Worm (Caenorhabditis elegans) whole organism, L1 larva: ENCODE data around the gene C56E6.4.

Source experiments
- C16A3.4 ChIP-seq: fragments of 150-350 bp; optimal IDR thresholded peaks from 2 replicates; lab custom pipeline; 2014; ENCODE audit warnings: missing biosample characterization, missing genetic modification characterization
- F16B12.6 ChIP-seq: fragments of 150-350 bp; optimal IDR thresholded peaks from 2 replicates; lab custom pipeline; 2014; ENCODE audit warnings: missing biosample characterization, missing genetic modification characterization
- Y116A8C.19 ChIP-seq: sonication (generic microtip); optimal IDR thresholded peaks from 2 replicates; lab custom pipeline; 2016; ENCODE audit warnings: missing compliant biosample characterization, missing genetic modification characterization, borderline replicate concordance
- aha-1 ChIP-seq: fragments of 150-350 bp; optimal IDR thresholded peaks from 2 replicates; lab custom pipeline; 2014; ENCODE audit warnings: missing biosample characterization, missing genetic modification characterization
- alr-1 ChIP-seq: fragments of 200-800 bp; sonication (Bioruptor generic); optimal IDR thresholded peaks from 2 replicates; lab custom pipeline; 2018; ENCODE audit warnings: borderline replicate concordance, mild to moderate bottlenecking, missing genetic modification characterization, missing compliant biosample characterization
- aly-2 ChIP-seq: fragments of 150-350 bp; optimal IDR thresholded peaks from 2 replicates; lab custom pipeline; 2014; ENCODE audit warnings: missing biosample characterization, missing genetic modification characterization
- ama-1 ChIP-seq: fragments of 150-350 bp; optimal IDR thresholded peaks from 2 replicates; lab custom pipeline; 2014
- ceh-63 ChIP-seq: fragments of 200-800 bp; sonication (Bioruptor generic); optimal IDR thresholded peaks from 2 replicates; lab custom pipeline; 2018; ENCODE audit warnings: mild to moderate bottlenecking, missing genetic modification characterization, missing compliant biosample characterization
- ceh-8 ChIP-seq: fragments of 200-800 bp; sonication (Bioruptor generic); optimal IDR thresholded peaks from 2 replicates; lab custom pipeline; 2018; ENCODE audit warnings: mild to moderate bottlenecking, missing genetic modification characterization, moderate library complexity, missing compliant biosample characterization
- ceh-82 ChIP-seq, 3 experiments: fragments of 150-350 bp in 1 of 3; sonication (generic microtip) in 2 of 3; optimal IDR thresholded peaks; 2 replicates each; lab custom pipeline; 2014 to 2017; ENCODE audit warnings: missing biosample characterization in 3 of 3, missing genetic modification characterization in 3 of 3
- ceh-88 ChIP-seq: fragments of 200-800 bp; sonication (Bioruptor generic); IDR thresholded peaks from 2 replicates; pipeline ENCODE4 v1.3.6; 2022; ENCODE audit warnings: missing genetic modification characterization, missing compliant biosample characterization
- ceh-90 ChIP-seq: sonication (generic microtip); optimal IDR thresholded peaks from 2 replicates; lab custom pipeline; 2016; ENCODE audit warnings: missing genetic modification characterization, missing compliant biosample characterization
- dpl-1 ChIP-seq, 3 experiments: fragments of 150-350 bp in 2 of 3; sonication (generic microtip) in 1 of 3; optimal IDR thresholded peaks; 2 replicates each; lab custom pipeline; 2014 to 2017; ENCODE audit warnings: missing biosample characterization in 3 of 3, missing genetic modification characterization in 3 of 3, missing genetic modification reagents in 3 of 3
- efl-1 ChIP-seq, 4 experiments: fragments of 150-350 bp; optimal IDR thresholded peaks in 3 of 4; peaks in 1 of 4; 1 replicate in 1 of 4; 2 replicates in 3 of 4; lab custom pipeline; 2014; ENCODE audit warnings: missing biosample characterization in 2 of 4, missing genetic modification characterization in 2 of 4, missing genetic modification reagents in 2 of 4
- fkh-10 ChIP-seq: sonication (generic microtip); optimal IDR thresholded peaks from 2 replicates; lab custom pipeline; 2017; ENCODE audit warnings: missing biosample characterization, missing genetic modification reagents, missing genetic modification characterization
- fkh-4 ChIP-seq: sonication (generic microtip); optimal IDR thresholded peaks from 2 replicates; lab custom pipeline; 2016; ENCODE audit warnings: missing compliant biosample characterization, missing genetic modification characterization, borderline replicate concordance
- fos-1 ChIP-seq: fragments of 150-350 bp; optimal IDR thresholded peaks from 2 replicates; lab custom pipeline; 2014; ENCODE audit warnings: missing biosample characterization, missing genetic modification characterization
- hlh-17 ChIP-seq: fragments of 200-800 bp; sonication (Bioruptor generic); optimal IDR thresholded peaks from 2 replicates; lab custom pipeline; 2018; ENCODE audit warnings: missing genetic modification characterization, mild to moderate bottlenecking, missing compliant biosample characterization, moderate library complexity, borderline replicate concordance
- hlh-4 ChIP-seq: sonication (generic microtip); optimal IDR thresholded peaks from 2 replicates; lab custom pipeline; 2016; ENCODE audit warnings: mild to moderate bottlenecking, missing genetic modification characterization, missing compliant biosample characterization
- hpl-2 ChIP-seq: fragments of 150-350 bp; optimal IDR thresholded peaks from 2 replicates; lab custom pipeline; 2014; ENCODE audit warnings: missing biosample characterization, missing genetic modification reagents, missing genetic modification characterization
- irx-1 ChIP-seq: sonication (generic microtip); optimal IDR thresholded peaks from 2 replicates; lab custom pipeline; 2016; ENCODE audit warnings: missing genetic modification characterization, missing compliant biosample characterization
- lin-14 ChIP-seq: fragments of 200-800 bp; sonication (Bioruptor generic); optimal IDR thresholded peaks from 2 replicates; lab custom pipeline; 2018; ENCODE audit warnings: mild to moderate bottlenecking, missing genetic modification characterization, moderate library complexity, missing compliant biosample characterization
- lin-35 ChIP-seq, 2 experiments: fragments of 150-350 bp; optimal IDR thresholded peaks; 2 replicates each; lab custom pipeline; 2014; ENCODE audit warnings: missing biosample characterization in 2 of 2, missing genetic modification characterization in 2 of 2, missing genetic modification reagents in 2 of 2
- lin-39 ChIP-seq: fragments of 150-350 bp; optimal IDR thresholded peaks from 2 replicates; lab custom pipeline; 2014; ENCODE audit warnings: missing biosample characterization, missing genetic modification reagents, missing genetic modification characterization
- mef-2 ChIP-seq: fragments of 150-350 bp; optimal IDR thresholded peaks from 2 replicates; lab custom pipeline; 2014; ENCODE audit warnings: missing biosample characterization, missing genetic modification characterization
- mep-1 ChIP-seq: fragments of 150-350 bp; optimal IDR thresholded peaks from 2 replicates; lab custom pipeline; 2014; ENCODE audit warnings: missing biosample characterization, missing genetic modification characterization
- nhr-19 ChIP-seq: fragments of 200-800 bp; sonication (Bioruptor generic); conservative IDR thresholded peaks from 2 replicates; pipeline ENCODE4 v1.3.6; 2022; ENCODE audit warnings: missing genetic modification characterization, missing compliant biosample characterization
- nhr-20 ChIP-seq: sonication (generic microtip); optimal IDR thresholded peaks from 2 replicates; lab custom pipeline; 2016; ENCODE audit warnings: mild to moderate bottlenecking, missing genetic modification characterization, missing compliant biosample characterization
- nhr-47 ChIP-seq: sonication (generic microtip); optimal IDR thresholded peaks from 2 replicates; lab custom pipeline; 2016; ENCODE audit warnings: mild to moderate bottlenecking, missing genetic modification characterization, moderate library complexity, missing compliant biosample characterization
- nhr-77 ChIP-seq: fragments of 150-350 bp; optimal IDR thresholded peaks from 2 replicates; lab custom pipeline; 2014; ENCODE audit warnings: missing biosample characterization, missing genetic modification characterization
- nhr-85 ChIP-seq: sonication (generic microtip); peaks from one replicate; lab custom pipeline; 2016; ENCODE audit warnings: missing genetic modification characterization, inconsistent platforms, missing compliant biosample characterization
- pax-3 ChIP-seq: fragments of 200-800 bp; sonication (Bioruptor generic); optimal IDR thresholded peaks from 2 replicates; lab custom pipeline; 2018; ENCODE audit warnings: mild to moderate bottlenecking, missing genetic modification characterization, moderate library complexity, missing compliant biosample characterization
- pqm-1 ChIP-seq: sonication (generic microtip); optimal IDR thresholded peaks from 3 replicates; lab custom pipeline; 2017; ENCODE audit warnings: missing biosample characterization, missing genetic modification characterization
- rnt-1 ChIP-seq: sonication (generic microtip); optimal IDR thresholded peaks from 2 replicates; lab custom pipeline; 2016; ENCODE audit warnings: mild to moderate bottlenecking, missing genetic modification characterization, moderate library complexity, missing compliant biosample characterization
- snpc-4 ChIP-seq: fragments of 150-350 bp; optimal IDR thresholded peaks from 2 replicates; lab custom pipeline; 2014; ENCODE audit warnings: missing biosample characterization, missing genetic modification characterization
- sptf-1 ChIP-seq: fragments of 150-350 bp; optimal IDR thresholded peaks from 2 replicates; lab custom pipeline; 2014; ENCODE audit warnings: missing biosample characterization, missing genetic modification characterization
- swsn-7 ChIP-seq: sonication (generic microtip); optimal IDR thresholded peaks from 2 replicates; lab custom pipeline; 2016; ENCODE audit warnings: missing genetic modification characterization, missing compliant biosample characterization
- tbx-2 ChIP-seq: sonication (generic microtip); optimal IDR thresholded peaks from 2 replicates; lab custom pipeline; 2016; ENCODE audit warnings: missing genetic modification characterization, missing compliant biosample characterization
- tlp-1 ChIP-seq: fragments of 150-350 bp; optimal IDR thresholded peaks from 2 replicates; lab custom pipeline; 2014; ENCODE audit warnings: missing biosample characterization, missing genetic modification characterization
- unc-130 ChIP-seq: fragments of 150-350 bp; optimal IDR thresholded peaks from 2 replicates; lab custom pipeline; 2017; ENCODE audit warnings: missing biosample characterization, missing genetic modification characterization, inconsistent platforms
- unc-30 ChIP-seq: sonication (generic microtip); optimal IDR thresholded peaks from 2 replicates; lab custom pipeline; 2017; ENCODE audit warnings: missing biosample characterization, missing genetic modification characterization
- unc-86 ChIP-seq: sonication (generic microtip); optimal IDR thresholded peaks from 2 replicates; lab custom pipeline; 2016; ENCODE audit warnings: missing genetic modification characterization, missing compliant biosample characterization
- unc-98 ChIP-seq: fragments of 200-800 bp; sonication (Bioruptor generic); IDR thresholded peaks from 2 replicates; pipeline ENCODE4 v1.3.6; 2022; ENCODE audit warnings: missing genetic modification characterization, missing compliant biosample characterization
- vab-15 ChIP-seq: sonication (generic microtip); optimal IDR thresholded peaks from 2 replicates; lab custom pipeline; 2017; ENCODE audit warnings: missing genotype, mild to moderate bottlenecking, missing genetic modification characterization, missing compliant biosample characterization
- xbp-1 ChIP-seq: sonication (generic microtip); optimal IDR thresholded peaks from 2 replicates; lab custom pipeline; 2016; ENCODE audit warnings: missing genetic modification characterization, missing compliant biosample characterization
- zip-4 ChIP-seq: fragments of 200-800 bp; sonication (Bioruptor generic); optimal IDR thresholded peaks from 2 replicates; lab custom pipeline; 2018; ENCODE audit warnings: mild to moderate bottlenecking, missing genetic modification characterization, moderate library complexity, missing compliant biosample characterization

Gene C56E6.4

ce11 chrII:6491817-6492452, 36.6 kb downstream of the C56E6.4 start, which contains the start of the genes T28D9.11 and T28D9.1 (continued):
- TF ChIP-seq snpc-4 (tag; lab: Kevin White, UChicago) (peak; percentile 80), nhr-47 (tag; lab: Kevin White, UChicago) (peak; percentile 56), swsn-7 (tag; lab: Kevin White, UChicago) (peak; percentile 49), fkh-4 (tag; lab: Kevin White, UChicago) (no peak), nhr-77 (tag; lab: Kevin White, UChicago) (peak; percentile 54), mep-1 (tag; lab: Kevin White, UChicago) (peak; percentile 30), pax-3 (tag; lab: Kevin White, UChicago) (no peak), xbp-1 (tag; lab: Kevin White, UChicago) (peak; percentile 6), hlh-17 (no peak), fos-1 (tag; lab: Kevin White, UChicago) (no peak)

- TF ChIP-seq pax-3 (tag; lab: Kevin White, UChicago) (no peak), ceh-82 (tag; optimal IDR thresholded peaks at IDR 0.05; lab: Kevin White, UChicago) (no peak), ceh-8 (GFP tag; lab: Kevin White, UChicago) (no peak), dpl-1 (GFP tag; optimal IDR thresholded peaks at IDR 0.05; lab: Kevin White, UChicago) (no peak), mef-2 (no peak), alr-1 (tag; lab: Kevin White, UChicago) (no peak), nhr-19 (GFP tag; lab: Robert Waterston, UW) (no peak), zip-4 (GFP tag; lab: Kevin White, UChicago) (no peak), Y116A8C.19 (tag; lab: Kevin White, UChicago) (no peak), nhr-85 (no peak), tbx-2 (tag; lab: Kevin White, UChicago) (no peak), unc-98 (GFP tag; lab: Robert Waterston, UW) (no peak), unc-130 (tag; lab: Kevin White, UChicago) (no peak), hlh-4 (no peak)
Measured at ce11 chrII:6491187-6491586, 37.3 kb downstream of the C56E6.4 start.

DNA sequence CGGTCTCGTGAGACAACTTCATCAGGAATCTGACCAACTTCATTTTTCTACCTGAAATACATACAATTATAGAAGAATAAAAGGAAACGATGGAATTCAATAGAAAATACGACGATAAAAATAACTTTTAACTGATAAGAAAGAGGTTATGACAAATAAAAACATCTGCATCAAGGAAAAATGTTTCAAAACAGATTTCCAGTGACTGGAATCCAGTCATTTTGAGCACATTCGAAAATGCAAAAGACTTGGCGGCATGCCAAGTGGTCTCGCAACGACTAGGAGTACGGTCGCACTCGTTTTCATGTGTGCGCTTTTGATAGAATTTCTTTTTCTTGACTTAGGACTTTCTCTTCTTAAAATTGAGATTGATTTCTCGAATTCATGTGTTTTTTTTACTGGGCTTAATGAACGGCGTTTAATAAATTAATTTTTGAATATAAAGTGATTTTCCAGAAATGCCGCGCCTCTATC, 38.8 kb downstream of the C56E6.4 start, which contains the start of the genes snr-3 and rsp-5:
snr-3 (minus strand) TSS at position 51 of the 474 bp plus-strand sequence.
rsp-5 (plus strand) TSS at position 455 of the 474 bp plus-strand sequence.
- no peak for TF ChIP-seq sptf-1 (tag; lab: Kevin White, UChicago)
- no peak for TF ChIP-seq ceh-88 (GFP tag; lab: Robert Waterston, UW)
- TF ChIP-seq nhr-85: peak; percentile 84
- TF ChIP-seq lin-14 (GFP tag; lab: Kevin White, UChicago): peak; percentile 65
- TF ChIP-seq aha-1 (tag; lab: Kevin White, UChicago): no peak
- no peak for TF ChIP-seq hpl-2 (GFP tag; lab: Kevin White, UChicago)
- TF ChIP-seq dpl-1 (GFP tag; optimal IDR thresholded peaks at IDR 0.05; lab: Kevin White, UChicago): peak; percentile 71 to 86 (median 80)
- TF ChIP-seq C16A3.4 (tag; lab: Kevin White, UChicago): peak; percentile 76
- TF ChIP-seq aly-2 (tag; lab: Kevin White, UChicago): no peak
- TF ChIP-seq swsn-7 (tag; lab: Kevin White, UChicago): peak; percentile 52
- TF ChIP-seq Y116A8C.19 (tag; lab: Kevin White, UChicago): no peak
- TF ChIP-seq fos-1 (tag; lab: Kevin White, UChicago): no peak
- TF ChIP-seq ama-1: peak; percentile 15
- peak; percentile 73 for TF ChIP-seq rnt-1 (tag; lab: Kevin White, UChicago)
- peak; percentile 68 for TF ChIP-seq nhr-77 (tag; lab: Kevin White, UChicago)
- no peak for TF ChIP-seq hlh-4
- peak; percentile 63 for TF ChIP-seq nhr-20 (tag; lab: Kevin White, UChicago)
- peak; percentile 19 for TF ChIP-seq fkh-10 (GFP tag; lab: Kevin White, UChicago)
- peak; percentile 51 for TF ChIP-seq tbx-2 (tag; lab: Kevin White, UChicago)
- TF ChIP-seq lin-35 (GFP tag; optimal IDR thresholded peaks at IDR 0.05; lab: Kevin White, UChicago): peak; percentile 78 to 91
- TF ChIP-seq lin-39: no peak
- TF ChIP-seq tlp-1: no peak
- peak; percentile 55 for TF ChIP-seq xbp-1 (tag; lab: Kevin White, UChicago)
- TF ChIP-seq pax-3 (tag; lab: Kevin White, UChicago): no peak
- no peak for TF ChIP-seq fkh-4 (tag; lab: Kevin White, UChicago)
- no peak for TF ChIP-seq ceh-63
- TF ChIP-seq pqm-1: no peak
- no peak for TF ChIP-seq ceh-90
- no peak for TF ChIP-seq vab-15
- no peak for TF ChIP-seq alr-1 (tag; lab: Kevin White, UChicago)
- TF ChIP-seq irx-1: peak; percentile 22
- peak; percentile 82 to 85 for TF ChIP-seq efl-1 (optimal IDR thresholded peaks at IDR 0.05; lab: Kevin White, UChicago)
- peak; percentile 79 to 97 for TF ChIP-seq efl-1 (GFP tag; optimal IDR thresholded peaks at IDR 0.05 in 1 of 2; lab: Kevin White, UChicago)
- TF ChIP-seq unc-30 (tag; lab: Kevin White, UChicago): no peak
- TF ChIP-seq F16B12.6 (tag; lab: Kevin White, UChicago): peak; percentile 33
- peak; percentile 15 for TF ChIP-seq unc-86 (tag; lab: Kevin White, UChicago)
